Worm (Caenorhabditis elegans) whole organism, L3 larva: ENCODE measurements around the gene dnj-13.

Experiments
- ZK546.5 ChIP-seq: sonication (generic microtip); optimal IDR thresholded peaks from 2 replicates; lab custom pipeline; 2017; ENCODE audit warnings: missing biosample characterization, missing genetic modification characterization
- aly-2 ChIP-seq: fragments of 150-350 bp; optimal IDR thresholded peaks from 2 replicates; lab custom pipeline; 2014; ENCODE audit warnings: missing biosample characterization, missing genetic modification characterization
- lin-39 ChIP-seq: fragments of 150-350 bp; optimal IDR thresholded peaks from 2 replicates; lab custom pipeline; 2018; ENCODE audit warnings: missing biosample characterization, missing genetic modification reagents, missing genetic modification characterization
- mml-1 ChIP-seq: fragments of 150-350 bp; sonication (generic microtip); optimal IDR thresholded peaks from 3 replicates; lab custom pipeline; 2014; ENCODE audit warnings: missing biosample characterization, missing genetic modification characterization
- snpc-4 ChIP-seq: fragments of 150-350 bp; optimal IDR thresholded peaks from 2 replicates; lab custom pipeline; 2014; ENCODE audit warnings: missing biosample characterization, missing genetic modification characterization

DNA sequence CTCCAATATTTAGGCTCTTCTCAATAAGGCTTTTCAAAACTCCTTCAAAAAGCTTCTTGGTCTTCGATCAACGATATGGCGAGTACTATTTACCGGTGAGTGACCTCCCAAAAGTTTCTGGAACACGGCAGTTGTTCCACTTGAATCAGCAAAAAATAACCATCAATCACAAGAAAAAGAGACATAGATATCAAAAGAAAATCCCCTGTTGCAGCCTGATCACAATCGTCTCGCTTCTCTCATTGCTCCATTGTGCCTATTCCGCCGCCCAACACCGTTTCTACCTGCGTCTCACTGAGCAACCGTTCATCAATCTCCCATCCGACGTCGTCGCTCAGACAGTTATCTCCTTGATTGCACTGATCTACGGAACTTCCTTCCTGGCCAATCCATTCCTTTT is 48.7 kb upstream of the dnj-13 start, which contains the start of gene emc-5:
- no peak for TF ChIP-seq aly-2 (tag; lab: Kevin White, UChicago)
- no peak for TF ChIP-seq mml-1 (tag; lab: Kevin White, UChicago)
- no peak for TF ChIP-seq ZK546.5 (tag; lab: Kevin White, UChicago)
- TF ChIP-seq snpc-4 = no peak
- peak; percentile 69 for TF ChIP-seq lin-39 (tag; lab: Kevin White, UChicago)
